Fruit fly (Drosophila melanogaster): ENCODE data around the gene CG11052.

Gene CG11052

DNA sequence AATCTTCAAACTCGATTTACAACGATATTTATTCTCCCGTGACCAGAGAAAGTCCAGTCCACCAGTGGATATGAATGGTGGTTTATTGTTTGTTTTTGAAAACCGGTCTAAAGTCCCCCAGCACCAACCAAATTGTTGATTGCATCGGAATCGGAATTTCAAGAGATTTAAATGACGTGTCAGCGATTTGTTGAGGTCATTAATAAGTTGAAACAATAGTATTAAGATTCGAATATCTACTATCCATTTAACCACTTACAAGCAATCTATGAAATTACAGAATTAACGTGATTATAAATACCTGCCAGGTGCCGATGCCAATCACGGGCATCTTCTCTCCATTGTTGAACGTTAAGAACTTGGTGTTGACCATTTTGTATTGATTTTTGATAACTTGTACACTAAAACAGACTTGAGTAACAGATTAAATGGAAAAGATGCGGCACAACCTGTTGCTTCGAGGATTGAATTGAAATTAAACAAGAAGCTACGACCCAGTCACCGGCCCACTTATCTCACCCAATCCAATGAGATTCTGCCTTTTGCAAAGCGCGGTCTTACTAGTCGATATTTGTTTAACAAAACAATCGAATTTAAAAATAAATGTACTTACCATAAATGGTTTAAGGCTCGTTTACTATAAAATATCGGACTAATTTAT is 1.4 kb downstream of the CG11052 start, which contains the start of gene CG2767:
CG2767 (minus strand) TSS at position 516 of the 661 bp plus-strand sequence.
- TF ChIP-seq CG9705 (GFP tag; optimal IDR thresholded peaks at IDR 0.05), result no peak
- TF ChIP-seq Sp1 (GFP tag; optimal IDR thresholded peaks at IDR 0.05), result peak; percentile 45
- no peak for TF ChIP-seq sv (GFP tag; optimal IDR thresholded peaks at IDR 0.05)
- peak; percentile 20 for TF ChIP-seq Hnf4 (GFP tag; optimal IDR thresholded peaks at IDR 0.05)
- TF ChIP-seq N (GFP tag; optimal IDR thresholded peaks at IDR 0.05), result no peak
- no peak for TF ChIP-seq Rel (GFP tag; optimal IDR thresholded peaks at IDR 0.05)
- peak; percentile 48 for TF ChIP-seq Rel (tag; optimal IDR thresholded peaks at IDR 0.05)
- TF ChIP-seq Hr83 (GFP tag; optimal IDR thresholded peaks at IDR 0.05; ENCODE audit: poor library complexity, severe bottlenecking), result peak; percentile 11
- TF ChIP-seq lola (GFP tag; optimal IDR thresholded peaks at IDR 0.05), result no peak

DNA sequence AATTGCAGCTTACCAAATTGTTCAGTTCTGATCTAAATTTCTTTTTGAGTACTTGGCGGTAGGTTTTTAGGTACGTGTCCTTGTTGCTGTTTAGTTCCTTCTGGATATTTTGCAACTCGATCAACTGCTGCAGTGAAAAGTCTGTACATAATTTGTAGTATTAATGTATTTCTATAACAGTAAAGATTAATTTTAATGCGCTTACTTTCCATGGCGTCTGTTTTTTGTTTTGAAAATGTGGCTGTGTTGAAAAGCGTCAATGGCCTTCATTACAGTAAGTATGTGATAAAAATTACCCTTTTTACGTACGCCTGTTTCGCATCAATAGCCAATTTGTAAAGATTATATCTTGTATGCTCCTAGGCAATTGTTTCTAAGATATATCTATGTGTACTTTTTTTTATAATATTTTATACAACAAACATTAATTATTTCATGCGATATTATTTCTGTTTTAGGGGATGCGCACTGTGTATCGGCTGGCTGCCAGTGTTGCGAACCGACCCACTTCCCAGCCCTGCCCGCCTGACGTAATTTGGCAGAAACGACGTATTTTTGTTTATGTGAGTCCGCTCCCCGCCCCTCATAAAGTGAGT is 7.9 kb downstream of the CG11052 start, which contains the start of the genes Kmn2 and CG2698:
Kmn2 (minus strand) TSS at position 236 of the 596 bp plus-strand sequence.
CG2698 (plus strand) TSS at position 489 of the 596 bp plus-strand sequence.
- TF ChIP-seq jim (GFP tag; optimal IDR thresholded peaks at IDR 0.05), result no peak
- peak; percentile 97 for TF ChIP-seq rgr (GFP tag; optimal IDR thresholded peaks at IDR 0.05)
- peak; percentile 96 for TF ChIP-seq Sp1 (GFP tag; optimal IDR thresholded peaks at IDR 0.05)
- no peak for TF ChIP-seq lola (GFP tag; optimal IDR thresholded peaks at IDR 0.05)
- peak; percentile 95 for TF ChIP-seq sage (GFP tag; optimal IDR thresholded peaks at IDR 0.05)
- no peak for TF ChIP-seq dl (GFP tag; optimal IDR thresholded peaks at IDR 0.05; ENCODE audit: insufficient read depth in 1 of 2, partially characterized antibody in 2 of 2)
- peak; percentile 77 for TF ChIP-seq CG32264 (GFP tag; optimal IDR thresholded peaks at IDR 0.05)
- TF ChIP-seq tai (GFP tag; optimal IDR thresholded peaks at IDR 0.05), result no peak
- TF ChIP-seq sv (GFP tag; optimal IDR thresholded peaks at IDR 0.05), result peak; percentile 92
- no peak for TF ChIP-seq Dfd (GFP tag; optimal IDR thresholded peaks at IDR 0.05)
- TF ChIP-seq OdsH (GFP tag; optimal IDR thresholded peaks at IDR 0.05), result peak; percentile 97
- TF ChIP-seq Vsx2 (GFP tag; optimal IDR thresholded peaks at IDR 0.05; ENCODE audit: partially characterized antibody), result no peak
- peak; percentile 58 for TF ChIP-seq Mio (GFP tag; optimal IDR thresholded peaks at IDR 0.05)
- TF ChIP-seq woc (GFP tag; optimal IDR thresholded peaks at IDR 0.05), result peak; percentile 93
- peak in 1 of 2 experiments; percentile 97 for TF ChIP-seq foxo (GFP tag; optimal IDR thresholded peaks at IDR 0.05)
- peak; percentile 90 for TF ChIP-seq CG9705 (GFP tag; optimal IDR thresholded peaks at IDR 0.05)
- peak; percentile 93 for TF ChIP-seq ey (GFP tag; optimal IDR thresholded peaks at IDR 0.05)
- TF ChIP-seq Hnf4 (GFP tag; optimal IDR thresholded peaks at IDR 0.05), result peak; percentile 95
- peak; percentile 64 for TF ChIP-seq Myc (optimal IDR thresholded peaks at IDR 0.05)
- no peak for TF ChIP-seq N (GFP tag; optimal IDR thresholded peaks at IDR 0.05)
- peak; percentile 95 for TF ChIP-seq psq (GFP tag; optimal IDR thresholded peaks at IDR 0.05)
- TF ChIP-seq Abd-B (GFP tag; optimal IDR thresholded peaks at IDR 0.05), result no peak
- no peak for TF ChIP-seq pan (optimal IDR thresholded peaks at IDR 0.05)
- peak; percentile 65 for TF ChIP-seq Hr83 (GFP tag; optimal IDR thresholded peaks at IDR 0.05; ENCODE audit: poor library complexity, severe bottlenecking)
- peak; percentile 91 for TF ChIP-seq dsf (GFP tag; optimal IDR thresholded peaks at IDR 0.05; ENCODE audit: borderline replicate concordance)
- TF ChIP-seq fru (GFP tag; optimal IDR thresholded peaks at IDR 0.05), result peak; percentile 94
- no peak for TF ChIP-seq Rel (GFP tag; optimal IDR thresholded peaks at IDR 0.05)
- peak; percentile 83 for TF ChIP-seq Rel (tag; optimal IDR thresholded peaks at IDR 0.05)
- TF ChIP-seq Hr78 (GFP tag; optimal IDR thresholded peaks at IDR 0.05), result no peak
- no peak for TF ChIP-seq CrebA (GFP tag; optimal IDR thresholded peaks at IDR 0.05; ENCODE audit: borderline replicate concordance)
- TF ChIP-seq Dif (GFP tag; optimal IDR thresholded peaks at IDR 0.05; ENCODE audit: partially characterized antibody), result no peak
- peak; percentile 96 for TF ChIP-seq h (GFP tag; optimal IDR thresholded peaks at IDR 0.05)
- peak; percentile 97 for TF ChIP-seq HLH106 (tag; optimal IDR thresholded peaks at IDR 0.05)
- TF ChIP-seq brk (GFP tag; optimal IDR thresholded peaks at IDR 0.05), result peak; percentile 96
- peak; percentile 93 for TF ChIP-seq br (GFP tag; optimal IDR thresholded peaks at IDR 0.05)
- no peak for TF ChIP-seq usp (GFP tag; optimal IDR thresholded peaks at IDR 0.05)
- peak; percentile 92 for TF ChIP-seq Jra (GFP tag; optimal IDR thresholded peaks at IDR 0.05)
- peak; percentile 69 for TF ChIP-seq GATAd (GFP tag; optimal IDR thresholded peaks at IDR 0.05)
- peak; percentile 97 for TF ChIP-seq dmrt93B (GFP tag; optimal IDR thresholded peaks at IDR 0.05)

Measured in whole organism, wandering third instar larva.